Worm (Caenorhabditis elegans) whole organism, dauer: ENCODE measurements around the gene ugt-7.

ENCODE experiments used
- unc-62 ChIP-seq: sonication (generic microtip); optimal IDR thresholded peaks from 2 replicates; lab custom pipeline; 2017; ENCODE audit warnings: missing biosample characterization, missing genetic modification reagents, missing genetic modification characterization

The ugt-7 gene

DNA sequence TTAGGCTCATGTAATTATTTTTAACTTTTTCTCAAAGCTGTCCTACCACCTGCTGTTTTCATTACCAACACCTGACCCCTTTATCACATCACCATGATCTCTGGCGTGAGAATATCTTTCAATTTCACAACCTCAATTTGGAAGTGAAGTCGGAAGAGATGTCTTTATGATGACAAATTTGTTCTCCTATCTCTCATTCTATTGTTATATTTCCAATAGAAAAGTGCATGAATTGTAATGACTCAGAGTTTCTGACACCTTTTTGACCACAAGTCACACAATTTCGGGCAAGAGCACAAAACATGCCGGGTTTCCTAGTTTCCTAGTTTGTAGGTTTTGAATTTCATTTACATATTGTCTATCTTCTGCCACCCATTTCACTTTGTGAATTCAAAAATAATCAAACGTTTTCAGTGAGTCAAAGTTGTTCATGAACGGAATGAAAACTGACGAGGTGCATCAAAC, 18.5 kb upstream of the ugt-7 start, which contains the start of gene srr-4:
Gene srr-4, plus strand, starts transcription at position 415 of the 465 bp plus-strand sequence.
- no peak for TF ChIP-seq unc-62

DNA sequence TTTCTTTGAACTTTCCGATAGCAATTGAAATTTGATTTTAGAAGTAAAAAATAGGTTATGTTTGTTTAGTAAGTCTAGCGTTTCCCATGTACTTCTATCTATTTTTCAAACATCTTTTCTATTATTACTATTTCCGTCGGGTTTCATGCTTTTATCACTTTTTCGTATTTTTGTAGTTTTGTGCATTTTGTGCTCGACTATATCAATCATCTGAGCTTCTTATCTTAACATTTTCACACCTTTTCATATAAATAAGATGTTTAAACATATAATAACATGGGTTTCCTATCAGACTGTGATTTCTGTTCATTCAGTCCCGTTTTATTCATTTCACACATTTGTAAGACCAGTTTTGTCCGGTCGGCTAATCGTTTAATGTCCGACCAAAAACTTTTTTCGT, 17.7 kb upstream of the ugt-7 start:
- no peak for TF ChIP-seq unc-62

DNA sequence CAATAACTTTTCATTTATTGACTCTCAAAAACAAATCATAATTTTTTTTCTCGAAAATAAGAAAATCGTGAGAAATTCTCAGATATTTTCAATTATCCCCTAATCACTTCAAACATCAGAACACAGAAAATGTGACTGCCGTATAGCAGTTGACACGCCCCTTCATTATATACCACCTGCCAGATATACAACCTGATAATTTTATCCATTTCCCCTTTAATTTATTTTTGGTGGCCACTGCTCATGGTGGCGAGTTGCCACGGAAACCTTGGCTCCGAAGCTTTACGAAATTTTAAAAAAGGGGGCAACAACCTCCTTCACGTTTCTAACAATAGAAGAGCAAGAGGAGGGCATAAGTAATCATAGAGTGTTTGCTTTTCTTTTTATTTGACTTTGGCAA, 16.4 kb upstream of the ugt-7 start:
- no peak for TF ChIP-seq unc-62

DNA sequence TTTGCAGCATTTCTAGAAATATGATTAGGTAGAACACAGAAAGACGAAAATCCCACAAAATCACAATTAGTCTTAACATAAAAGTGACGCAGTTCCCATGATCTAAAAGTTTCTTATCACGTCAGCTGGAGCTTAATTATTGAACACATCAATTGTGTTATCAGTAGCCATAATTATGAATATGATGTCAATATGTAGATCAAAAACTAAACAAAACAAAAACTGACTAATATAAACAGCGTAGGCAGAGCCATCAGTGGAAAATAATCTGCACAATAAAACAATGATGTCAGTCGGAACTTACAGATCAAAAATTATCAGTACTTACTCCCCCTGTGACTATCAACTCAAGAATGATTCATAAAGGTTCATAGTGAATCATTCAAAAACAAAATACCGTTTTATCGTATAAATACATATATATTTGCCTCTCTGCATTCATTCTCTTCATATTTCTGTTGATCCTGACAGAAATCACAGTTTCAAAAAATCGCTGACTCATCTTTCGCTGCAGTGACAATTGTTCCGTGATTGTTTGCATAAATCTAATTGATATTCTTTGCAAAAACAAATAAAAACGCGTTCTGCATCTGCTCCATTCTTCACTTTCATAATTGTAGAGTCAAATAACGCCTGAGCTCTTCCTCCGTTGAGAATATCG, 12.0 kb upstream of the ugt-7 start, which contains the start of gene srr-6:
Gene srr-6, plus strand, starts transcription at position 611 of the 661 bp plus-strand sequence.
- TF ChIP-seq unc-62 = no peak

DNA sequence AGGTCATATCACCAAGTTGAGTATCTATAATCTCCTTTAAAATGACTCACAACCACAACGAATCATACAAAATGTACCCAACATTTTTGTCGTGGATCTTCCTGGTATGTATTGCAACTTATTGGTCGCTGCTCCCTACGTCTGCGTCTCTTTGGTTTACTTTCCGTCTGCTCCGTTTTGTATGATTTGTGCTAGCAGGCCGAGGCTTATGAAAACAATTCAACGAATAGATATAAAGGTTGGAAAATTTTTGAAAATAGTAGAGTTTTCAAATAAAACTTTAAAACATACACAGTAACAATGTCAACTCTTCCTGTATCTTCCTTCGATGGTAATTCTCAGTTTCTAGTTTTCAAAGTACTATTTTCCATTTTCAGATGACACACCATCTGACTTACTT, 1.0 kb upstream of the ugt-7 start, which contains the start of gene srr-8:
Gene srr-8, plus strand, starts transcription at position 301 of the 400 bp plus-strand sequence.
- TF ChIP-seq unc-62 = no peak

DNA sequence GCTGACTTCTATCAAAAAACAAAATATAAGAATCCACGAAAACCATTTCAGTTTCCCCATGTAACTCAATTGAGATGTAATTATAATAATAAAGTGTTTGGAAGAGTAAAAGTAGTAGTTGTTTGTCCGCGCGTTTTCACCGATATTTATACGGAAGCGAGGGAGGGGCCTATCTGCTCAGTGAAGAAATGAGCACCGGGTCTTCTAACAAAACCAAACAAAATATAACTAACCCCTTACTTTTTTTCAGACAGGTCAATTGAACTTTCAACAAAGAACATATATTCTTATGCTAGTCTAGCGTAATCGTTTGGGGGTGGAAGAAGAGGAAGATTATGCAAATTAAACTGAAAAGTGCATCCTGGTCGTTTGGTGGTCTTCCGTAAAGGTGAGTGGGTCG, 5.2 kb downstream of the ugt-7 start, which contains the start of gene ncx-9:
Gene ncx-9, minus strand, starts transcription at position 101 of the 400 bp plus-strand sequence.
- TF ChIP-seq unc-62 = no peak

DNA sequence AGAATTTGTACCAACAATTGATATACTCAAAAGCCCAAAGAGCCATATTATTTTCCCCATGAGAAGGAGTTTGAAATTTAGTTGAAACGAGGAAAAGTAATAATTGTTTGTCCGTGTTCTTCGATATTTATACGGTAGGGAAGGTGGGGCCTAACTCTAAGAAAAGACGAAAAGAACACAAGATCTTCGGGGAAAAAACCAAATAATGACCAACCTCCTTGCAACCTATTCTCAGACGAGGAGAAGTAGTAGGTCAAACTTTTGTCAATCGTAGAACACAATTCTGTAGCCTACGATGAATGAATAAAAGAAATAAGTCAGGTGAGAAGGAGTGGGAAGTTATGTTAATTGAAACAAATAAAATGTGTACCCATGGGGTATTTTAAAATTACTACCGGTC, 13.3 kb downstream of the ugt-7 start, which contains the start of gene ncx-8:
Gene ncx-8, minus strand, starts transcription at position 101 of the 400 bp plus-strand sequence.
- TF ChIP-seq unc-62 = no peak

DNA sequence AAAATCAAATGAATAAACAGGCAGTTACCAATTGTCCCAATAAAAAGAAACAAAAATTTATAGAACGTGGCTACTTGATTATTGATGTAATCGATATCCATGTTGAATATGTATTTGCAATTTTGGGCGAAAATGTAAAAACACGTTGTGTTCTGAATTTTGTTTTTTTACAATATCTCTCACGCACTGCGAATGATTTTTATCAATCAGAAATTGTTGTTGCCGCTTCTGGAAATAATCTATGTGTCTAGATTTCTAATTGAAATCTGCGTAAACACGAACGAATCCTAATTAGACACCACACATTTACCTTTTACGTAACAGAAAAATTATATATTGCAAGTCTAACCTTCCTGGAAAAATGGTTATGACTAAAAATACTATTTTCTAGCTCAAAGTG, 17.3 kb downstream of the ugt-7 start, which contains the start of gene srsx-13:
Gene srsx-13, minus strand, starts transcription at position 101 of the 400 bp plus-strand sequence.
- no peak for TF ChIP-seq unc-62

DNA sequence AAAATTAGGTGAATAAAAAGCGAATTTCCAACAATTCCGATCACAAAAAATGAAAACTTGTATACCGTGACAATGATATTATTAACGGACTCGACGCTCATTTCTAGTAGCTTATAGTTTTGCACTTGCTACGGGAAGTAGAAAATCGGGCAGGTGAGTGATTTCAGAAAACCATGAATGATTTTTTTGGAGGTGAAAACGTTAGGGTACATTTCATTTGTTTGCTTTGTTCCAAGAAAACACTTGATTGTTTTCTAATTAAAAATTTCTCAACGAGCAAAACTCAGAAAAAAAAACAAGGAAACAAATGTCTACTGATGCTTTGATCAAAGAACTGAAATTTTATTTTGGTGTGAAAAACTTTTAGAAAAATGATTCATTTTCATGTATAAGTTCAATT, 19.5 kb downstream of the ugt-7 start, which contains the start of gene srsx-12:
Gene srsx-12, minus strand, starts transcription at position 101 of the 400 bp plus-strand sequence.
- no peak for TF ChIP-seq unc-62

DNA sequence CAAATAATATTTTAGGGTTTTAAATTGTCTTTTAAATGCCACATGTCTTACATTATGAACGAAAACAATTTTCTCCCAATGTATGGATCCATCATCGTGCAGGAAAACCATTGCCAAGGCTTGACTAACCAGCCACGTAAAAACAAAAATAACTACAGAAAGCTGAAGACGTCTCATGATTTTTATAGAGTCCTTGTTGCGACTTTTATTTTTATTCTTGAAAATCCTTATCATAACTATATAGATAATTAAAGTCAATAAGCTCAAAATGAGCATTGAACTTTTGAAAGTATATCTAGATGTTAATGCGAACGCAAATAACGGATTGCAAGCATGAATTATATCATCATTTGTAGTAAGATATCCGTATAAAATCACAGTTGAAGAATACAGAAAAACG, 20.3 kb downstream of the ugt-7 start:
- TF ChIP-seq unc-62 = no peak

DNA sequence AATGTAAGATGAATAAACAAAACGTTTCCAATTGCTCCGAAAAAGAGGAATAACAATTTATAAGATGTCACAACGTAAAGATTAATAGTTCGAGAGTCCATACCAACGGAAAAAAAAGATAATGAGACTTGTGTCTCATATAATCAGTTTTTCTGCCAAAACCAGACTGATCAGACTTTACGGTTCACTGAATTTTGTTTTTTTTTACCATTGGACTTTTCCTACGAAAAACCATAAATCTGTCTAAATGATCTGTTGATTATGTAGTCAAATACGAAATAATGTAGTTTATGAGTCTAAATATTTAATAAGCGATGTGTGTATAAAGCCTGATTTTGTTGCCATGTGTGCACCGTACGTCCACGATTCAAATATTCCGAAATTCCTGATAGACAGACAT, 21.3 kb downstream of the ugt-7 start, which contains the start of gene srsx-11:
Gene srsx-11, minus strand, starts transcription at position 101 of the 400 bp plus-strand sequence.
- no peak for TF ChIP-seq unc-62

DNA sequence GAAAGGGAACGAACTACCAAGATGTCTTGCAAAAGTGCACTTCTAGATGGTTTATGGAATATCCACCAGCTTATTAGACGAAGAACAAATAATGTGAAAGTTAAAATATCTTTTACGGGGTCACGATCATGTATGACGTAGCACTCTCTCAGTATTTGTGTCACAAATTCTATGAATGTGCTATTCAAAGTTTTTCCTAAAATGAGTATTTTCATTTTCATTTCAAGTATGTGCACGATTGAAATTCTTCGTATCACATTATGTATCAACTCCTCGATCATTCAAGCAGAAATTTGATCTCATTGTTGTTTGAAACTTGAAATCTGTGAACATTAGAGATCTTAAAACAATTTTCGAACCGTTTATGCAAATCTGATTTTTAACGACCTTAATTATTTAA, 22.8 kb downstream of the ugt-7 start:
- no peak for TF ChIP-seq unc-62

DNA sequence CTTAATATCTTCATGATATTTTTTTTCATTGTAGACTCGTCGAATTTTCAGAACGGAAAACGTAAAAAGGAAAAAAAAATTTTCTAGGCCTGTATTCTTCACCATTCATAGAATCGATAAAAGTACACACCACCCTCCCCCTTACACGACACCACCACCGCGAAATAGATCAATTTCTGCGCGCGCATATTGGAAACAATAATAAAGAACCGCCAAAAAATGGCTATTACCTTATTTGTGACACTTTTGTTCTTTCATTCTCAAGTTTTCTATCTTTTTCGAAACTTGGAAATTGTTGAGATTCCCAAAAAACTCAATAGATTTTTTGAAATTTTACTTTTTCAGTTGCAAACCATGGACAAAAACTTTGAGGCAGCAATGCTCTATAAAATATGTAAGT, 25.2 kb downstream of the ugt-7 start, which contains the start of gene F26G5.1:
Gene F26G5.1, plus strand, starts transcription at position 339 of the 400 bp plus-strand sequence.
- TF ChIP-seq unc-62 = no peak

DNA sequence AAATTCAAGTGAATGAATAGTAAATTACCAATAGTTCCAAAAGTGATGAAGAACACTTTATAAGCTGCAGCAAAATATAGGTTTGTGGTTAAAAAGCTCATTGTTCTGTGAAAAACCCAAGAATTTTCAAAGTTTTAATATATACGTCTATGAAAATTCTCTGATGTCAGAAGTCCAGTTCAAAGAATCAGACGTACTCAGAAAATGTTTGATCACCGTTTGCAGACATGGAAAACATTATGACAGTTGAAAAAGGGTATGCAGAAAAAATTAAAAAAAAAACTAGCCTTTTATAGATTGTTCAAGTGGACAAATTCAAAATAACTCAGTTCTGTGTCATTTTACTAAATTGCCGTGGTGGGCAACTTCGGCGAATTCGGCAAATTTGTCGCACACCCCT, 25.7 kb downstream of the ugt-7 start, which contains the start of gene srsx-10:
Gene srsx-10, minus strand, starts transcription at position 101 of the 400 bp plus-strand sequence.
- no peak for TF ChIP-seq unc-62

DNA sequence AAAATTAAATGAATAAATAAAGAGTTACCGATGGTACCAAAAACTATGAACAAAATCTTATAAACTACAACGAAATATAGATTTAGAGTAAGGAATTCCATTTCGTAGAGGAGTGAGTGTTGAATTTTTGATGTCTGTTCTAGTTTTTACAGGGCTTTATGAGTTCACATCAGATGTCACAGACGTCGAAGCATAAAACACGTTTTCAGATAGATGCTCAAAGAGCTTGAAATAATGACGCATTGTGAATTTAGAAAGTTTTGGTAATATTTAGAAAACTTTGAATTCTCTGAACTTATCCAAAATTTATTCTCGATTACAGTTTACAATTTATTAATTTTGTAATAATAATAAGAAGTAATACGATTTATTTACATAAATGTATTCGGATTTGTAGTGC, 27.4 kb downstream of the ugt-7 start, which contains the start of gene srsx-9:
Gene srsx-9, minus strand, starts transcription at position 101 of the 400 bp plus-strand sequence.
- no peak for TF ChIP-seq unc-62

DNA sequence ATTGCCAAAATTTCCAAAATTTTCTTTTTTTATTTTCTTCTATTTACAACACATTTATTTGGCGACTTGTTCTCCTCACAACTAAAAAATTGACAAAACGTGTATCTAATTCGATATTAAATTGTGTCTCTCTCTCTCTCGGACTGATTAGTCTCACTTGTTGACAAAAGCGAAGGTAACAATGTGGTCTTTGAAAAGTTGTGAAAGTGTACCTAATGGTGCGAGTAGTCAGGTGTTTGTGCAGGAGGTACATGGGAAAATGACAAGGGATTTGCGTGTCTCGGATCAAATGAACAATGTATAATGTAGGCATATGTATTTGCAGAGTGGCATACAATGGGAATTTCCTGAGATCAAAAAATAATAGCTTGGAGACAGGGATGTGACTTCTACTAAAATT, 30.9 kb downstream of the ugt-7 start:
- TF ChIP-seq unc-62 = no peak

DNA sequence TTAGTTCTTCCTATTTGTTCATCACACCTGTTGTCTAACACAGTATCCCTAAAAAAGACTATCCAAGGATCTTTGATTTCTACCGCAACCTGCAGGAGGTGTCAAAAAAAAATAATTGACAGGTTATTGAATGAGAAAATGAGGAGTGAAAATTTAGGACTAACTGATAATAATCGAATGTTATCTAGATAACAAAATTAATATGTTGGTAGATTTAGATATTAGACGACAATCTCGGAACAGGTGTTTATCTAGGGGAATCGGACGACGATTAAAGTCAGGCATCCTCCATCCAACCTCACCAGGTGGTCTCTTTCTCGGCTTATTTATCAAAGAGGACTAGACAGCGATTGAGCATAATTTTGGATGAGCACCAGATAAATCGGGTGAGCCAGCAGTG, 31.6 kb downstream of the ugt-7 start:
- TF ChIP-seq unc-62 = no peak

DNA sequence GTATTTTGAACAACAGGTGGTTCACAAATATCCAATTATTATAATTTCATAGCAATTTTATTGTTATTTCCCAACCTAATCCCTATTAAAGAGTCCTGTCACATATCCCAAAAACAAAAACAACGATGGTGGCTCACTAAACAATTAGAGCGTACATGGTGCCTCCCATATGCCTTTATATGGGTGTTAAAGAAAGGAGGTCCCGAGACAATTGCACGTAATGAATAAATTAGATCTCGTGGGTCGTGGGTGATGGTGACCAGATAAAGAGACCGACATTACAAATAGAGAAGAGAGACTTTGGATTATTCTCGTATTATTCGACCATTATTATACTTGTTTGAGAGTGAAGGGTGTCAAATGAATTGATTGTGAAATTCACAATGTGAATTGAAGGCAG, 33.1 kb downstream of the ugt-7 start:
- TF ChIP-seq unc-62 = no peak
